Worm (Caenorhabditis elegans): ENCODE results near the gene tbp-1.

The tbp-1 gene

ce11 chrIII:7336214-7336613, 47.6 kb upstream of the tbp-1 start, which contains the start of gene gsp-2:
Gene gsp-2, plus strand, starts transcription at chrIII:7336587.
- TF ChIP-seq ama-1 (optimal IDR thresholded peaks at IDR 0.05): peak; percentile 58
- no peak for TF ChIP-seq nhr-10 (tag; optimal IDR thresholded peaks at IDR 0.05)
- peak; percentile 86 to 97 for TF ChIP-seq lsy-2 (tag; optimal IDR thresholded peaks at IDR 0.05)
- TF ChIP-seq ZK546.5 (tag; optimal IDR thresholded peaks at IDR 0.05): peak; percentile 86
- TF ChIP-seq lin-11 (tag; optimal IDR thresholded peaks at IDR 0.05): peak; percentile 87
- TF ChIP-seq alr-1 (tag; optimal IDR thresholded peaks at IDR 0.05): no peak
- TF ChIP-seq unc-55 (GFP tag; optimal IDR thresholded peaks at IDR 0.05): peak; percentile 87
- TF ChIP-seq aly-2 (tag; optimal IDR thresholded peaks at IDR 0.05): no peak
- peak; percentile 29 for TF ChIP-seq nhr-25 (tag; optimal IDR thresholded peaks at IDR 0.05)
- TF ChIP-seq sem-4 (tag; optimal IDR thresholded peaks at IDR 0.05): peak; percentile 51
- no peak for TF ChIP-seq ztf-11 (tag; optimal IDR thresholded peaks at IDR 0.05)
- peak; percentile 77 for TF ChIP-seq nhr-129 (tag; optimal IDR thresholded peaks at IDR 0.05)
- TF ChIP-seq ceh-16 (tag; optimal IDR thresholded peaks at IDR 0.05): peak; percentile 42
- peak; percentile 33 for TF ChIP-seq sma-9 (GFP tag; optimal IDR thresholded peaks at IDR 0.05)
- TF ChIP-seq sma-9 (tag; optimal IDR thresholded peaks at IDR 0.05): no peak
- TF ChIP-seq ceh-82 (tag; optimal IDR thresholded peaks at IDR 0.05): no peak
- TF ChIP-seq nhr-21 (tag; optimal IDR thresholded peaks at IDR 0.05): peak; percentile 27
- TF ChIP-seq lin-13 (GFP tag; optimal IDR thresholded peaks at IDR 0.05): peak; percentile 75
- peak; percentile 77 for TF ChIP-seq crh-2 (tag; optimal IDR thresholded peaks at IDR 0.05)
- peak; percentile 81 for TF ChIP-seq C34F6.9 (tag; optimal IDR thresholded peaks at IDR 0.05)
- peak; percentile 54 for TF ChIP-seq snpc-4 (tag; optimal IDR thresholded peaks at IDR 0.05)
- peak; percentile 59 for TF ChIP-seq sma-3 (GFP tag; optimal IDR thresholded peaks at IDR 0.05)
- peak; percentile 22 for TF ChIP-seq blmp-1 (tag; optimal IDR thresholded peaks at IDR 0.05; ENCODE audit: insufficient read depth)
- peak; percentile 43 for TF ChIP-seq Y55F3AM.14 (GFP tag; optimal IDR thresholded peaks at IDR 0.05)
- TF ChIP-seq mab-5 (tag; optimal IDR thresholded peaks at IDR 0.05): no peak
- peak; percentile 71 for TF ChIP-seq gmeb-1 (tag; optimal IDR thresholded peaks at IDR 0.05)
- TF ChIP-seq skn-1 (tag; optimal IDR thresholded peaks at IDR 0.05): no peak
- TF ChIP-seq nhr-12 (tag; optimal IDR thresholded peaks at IDR 0.05): no peak
- TF ChIP-seq R02D3.7 (tag; optimal IDR thresholded peaks at IDR 0.05): no peak
- peak; percentile 46 for TF ChIP-seq fos-1 (tag; optimal IDR thresholded peaks at IDR 0.05)
- peak; percentile 23 for TF ChIP-seq F13H6.1 (tag; optimal IDR thresholded peaks at IDR 0.05)

- TF ChIP-seq C34F6.9 (tag; optimal IDR thresholded peaks at IDR 0.05) (no peak), elt-1 (tag; optimal IDR thresholded peaks at IDR 0.05) (no peak), nhr-6 (tag; optimal IDR thresholded peaks at IDR 0.05) (no peak), mdl-1 (tag; optimal IDR thresholded peaks at IDR 0.05) (no peak)
Observed at ce11 chrIII:7338009-7338408, 45.8 kb upstream of the tbp-1 start.

ce11 chrIII:7338693-7339092, 45.1 kb upstream of the tbp-1 start, which contains the start of gene kap-1:
Gene kap-1, plus strand, starts transcription at chrIII:7338835.
- TF ChIP-seq ama-1 (optimal IDR thresholded peaks at IDR 0.05) (peak; percentile 1), lsy-2 (tag; optimal IDR thresholded peaks at IDR 0.05) (peak in 1 of 2 experiments; percentile 48), egl-27 (tag; optimal IDR thresholded peaks at IDR 0.05) (peak; percentile 6), nhr-23 (tag; optimal IDR thresholded peaks at IDR 0.05) (no peak), C34F6.9 (tag; optimal IDR thresholded peaks at IDR 0.05) (peak; percentile 15), peb-1 (tag; optimal IDR thresholded peaks at IDR 0.05) (no peak), Y55F3AM.14 (GFP tag; optimal IDR thresholded peaks at IDR 0.05) (no peak), nhr-11 (tag; optimal IDR thresholded peaks at IDR 0.05) (no peak), nhr-77 (tag; optimal IDR thresholded peaks at IDR 0.05) (no peak)

- TF ChIP-seq nhr-23 (tag; optimal IDR thresholded peaks at IDR 0.05) (no peak), snpc-4 (tag; optimal IDR thresholded peaks at IDR 0.05) (no peak), ceh-16 (tag; optimal IDR thresholded peaks at IDR 0.05) (no peak), nhr-21 (tag; optimal IDR thresholded peaks at IDR 0.05) (no peak), sem-4 (tag; optimal IDR thresholded peaks at IDR 0.05) (no peak), elt-3 (tag; optimal IDR thresholded peaks at IDR 0.05) (no peak), nhr-11 (tag; optimal IDR thresholded peaks at IDR 0.05) (no peak)
Observed at ce11 chrIII:7339138-7339537, 44.7 kb upstream of the tbp-1 start.
